Fruit fly (Drosophila melanogaster) whole organism, embryonic: ENCODE results near the gene Mipp2.

Experiments used
- Bteb2 ChIP-seq: fragments of 200-800 bp; sonication (Bioruptor generic); optimal IDR thresholded peaks from 2 replicates; lab custom pipeline; 2016; ENCODE audit warnings: missing biosample characterization, missing genetic modification characterization
- CG1024 ChIP-seq: fragments of 200-800 bp; sonication (Bioruptor generic); IDR thresholded peaks from 2 replicates; pipeline ENCODE4 v1.3.6; 2022; ENCODE audit warnings: missing biosample characterization, missing genetic modification characterization
- CG10565 ChIP-seq: fragments of 200-800 bp; sonication (Bioruptor generic); optimal IDR thresholded peaks from 3 replicates; lab custom pipeline; 2016; ENCODE audit warnings: missing biosample characterization, mild to moderate bottlenecking, missing genetic modification characterization
- CG11247 ChIP-seq: fragments of 200-800 bp; sonication (Bioruptor generic); IDR thresholded peaks from 2 replicates; pipeline ENCODE4 v1.3.6; 2022; ENCODE audit warnings: missing biosample characterization, missing genetic modification characterization
- CG11695 ChIP-seq: fragments of 200-800 bp; sonication (Bioruptor generic); IDR thresholded peaks from 3 replicates; pipeline ENCODE4 v1.3.6; 2022; ENCODE audit warnings: missing biosample characterization, missing genetic modification characterization
- CG12155 ChIP-seq: fragments of 200-800 bp; sonication (Bioruptor generic); optimal IDR thresholded peaks from 3 replicates; lab custom pipeline; 2016; ENCODE audit warnings: missing biosample characterization, missing genetic modification characterization
- CG13624 ChIP-seq: fragments of 200-800 bp; sonication (Bioruptor generic); optimal IDR thresholded peaks from 2 replicates; lab custom pipeline; 2016; ENCODE audit warnings: missing biosample characterization, missing genetic modification characterization
- CG17568 ChIP-seq: fragments of 200-800 bp; sonication (Bioruptor generic); optimal IDR thresholded peaks from 2 replicates; lab custom pipeline; 2018; ENCODE audit warnings: missing biosample characterization, mild to moderate bottlenecking, missing genetic modification characterization, moderate library complexity
- CG18262 ChIP-seq: fragments of 200-800 bp; optimal IDR thresholded peaks from 3 replicates; lab custom pipeline; 2019; ENCODE audit warnings: missing biosample characterization, mild to moderate bottlenecking, missing genetic modification characterization, moderate library complexity
- CG18599 ChIP-seq: fragments of 200-800 bp; sonication (Bioruptor generic); optimal IDR thresholded peaks from 3 replicates; lab custom pipeline; 2017; ENCODE audit warnings: missing biosample characterization, missing genetic modification characterization, mild to moderate bottlenecking, moderate library complexity, missing genetic modification reagents
- CG3065 ChIP-seq: fragments of 200-800 bp; sonication (Bioruptor generic); optimal IDR thresholded peaks from 2 replicates; lab custom pipeline; 2016; ENCODE audit warnings: missing biosample characterization, missing genetic modification characterization
- CG7556 ChIP-seq: fragments of 200-800 bp; sonication (Bioruptor generic); optimal IDR thresholded peaks from 2 replicates; lab custom pipeline; 2017; ENCODE audit warnings: missing biosample characterization, mild to moderate bottlenecking, missing genetic modification characterization
- CG7987 ChIP-seq: fragments of 200-800 bp; sonication (Bioruptor generic); optimal IDR thresholded peaks from 2 replicates; lab custom pipeline; 2018; ENCODE audit warnings: missing biosample characterization, mild to moderate bottlenecking, missing genetic modification characterization, moderate library complexity
- CG8290 ChIP-seq, 3 experiments: fragments of 200-800 bp; sonication (Bioruptor generic); optimal IDR thresholded peaks; 2 replicates each; lab custom pipeline; 2016 to 2019; ENCODE audit warnings: missing biosample characterization in 3 of 3, missing genetic modification characterization in 3 of 3, mild to moderate bottlenecking in 2 of 3, moderate library complexity in 1 of 3
- CG8388 ChIP-seq: fragments of 200-800 bp; sonication (Bioruptor generic); optimal IDR thresholded peaks from 2 replicates; lab custom pipeline; 2019; ENCODE audit warnings: missing biosample characterization, mild to moderate bottlenecking, missing genetic modification characterization, moderate library complexity
- CkIIα-i1 ChIP-seq: fragments of 200-800 bp; sonication (Bioruptor generic); IDR thresholded peaks from 2 replicates; pipeline ENCODE4 v1.3.6; 2022; ENCODE audit warnings: missing biosample characterization, missing genetic modification characterization
- D ChIP-seq, 2 experiments: fragments of 200-800 bp in 1 of 2; fragments of >200 bp in 1 of 2; sonication (Bioruptor generic) in 1 of 2; optimal IDR thresholded peaks; 2 replicates in 1 of 2; 3 replicates in 1 of 2; lab custom pipeline; 2017; ENCODE audit warnings: mild to moderate bottlenecking in 1 of 2, missing biosample characterization in 1 of 2, missing genetic modification characterization in 1 of 2, missing genetic modification reagents in 1 of 2
- Deaf1 ChIP-seq: fragments of 200-800 bp; optimal IDR thresholded peaks from 3 replicates; lab custom pipeline; 2019; ENCODE audit warnings: missing biosample characterization, mild to moderate bottlenecking, missing genetic modification characterization, moderate library complexity
- Dref ChIP-seq: fragments of 200-800 bp; sonication (Bioruptor generic); IDR thresholded peaks from 2 replicates; pipeline ENCODE4 v1.3.6; 2022; ENCODE audit warnings: missing biosample characterization, missing genetic modification characterization
- Fer1 ChIP-seq: fragments of 200-800 bp; sonication (Bioruptor generic); optimal IDR thresholded peaks from 2 replicates; lab custom pipeline; 2017; ENCODE audit warnings: missing biosample characterization, mild to moderate bottlenecking, missing genetic modification characterization
- Hmr ChIP-seq: fragments of 200-800 bp; sonication (Bioruptor generic); optimal IDR thresholded peaks from 3 replicates; lab custom pipeline; 2017; ENCODE audit warnings: mild to moderate bottlenecking, missing biosample characterization, missing genetic modification reagents, missing genetic modification characterization
- Hr51 ChIP-seq, 2 experiments: fragments of 200-800 bp; sonication (Bioruptor generic); optimal IDR thresholded peaks; 2 replicates in 1 of 2; 3 replicates in 1 of 2; lab custom pipeline; 2016 to 2018; ENCODE audit warnings: missing biosample characterization in 2 of 2, missing genetic modification characterization in 2 of 2, mild to moderate bottlenecking in 1 of 2, moderate library complexity in 1 of 2
- Hr78 ChIP-seq, 2 experiments: fragments of 200-800 bp in 1 of 2; fragments of >200 bp in 1 of 2; sonication (Bioruptor generic) in 1 of 2; optimal IDR thresholded peaks; 2 replicates each; lab custom pipeline; 2017 to 2019; ENCODE audit warnings: missing biosample characterization in 2 of 2, missing genetic modification characterization in 2 of 2, mild to moderate bottlenecking in 1 of 2, moderate library complexity in 1 of 2
- Hsf ChIP-seq: fragments of 200-800 bp; sonication (Bioruptor generic); optimal IDR thresholded peaks from 3 replicates; lab custom pipeline; 2016; ENCODE audit warnings: missing biosample characterization, missing genetic modification characterization
- Jarid2 ChIP-seq: fragments of 200-800 bp; sonication (Bioruptor generic); optimal IDR thresholded peaks from 3 replicates; lab custom pipeline; 2017; ENCODE audit warnings: mild to moderate bottlenecking, missing biosample characterization, missing genetic modification reagents, missing genetic modification characterization
- Kr ChIP-seq: fragments of 200-800 bp; sonication (Bioruptor generic); optimal IDR thresholded peaks from 2 replicates; lab custom pipeline; 2017; ENCODE audit warnings: missing biosample characterization, mild to moderate bottlenecking, missing genetic modification characterization
- MBD-R2 ChIP-seq: fragments of 200-800 bp; sonication (Bioruptor generic); IDR thresholded peaks from 2 replicates; pipeline ENCODE4 v1.3.6; 2022; ENCODE audit warnings: missing biosample characterization, missing genetic modification characterization
- Med ChIP-seq: fragments of 200-800 bp; sonication (Bioruptor generic); peaks from one replicate; lab custom pipeline; 2016; ENCODE audit warnings: missing biosample characterization, missing genetic modification characterization, mild to moderate bottlenecking, inconsistent platforms, moderate library complexity
- Sin3A ChIP-seq: fragments of >200 bp; optimal IDR thresholded peaks from 2 replicates; lab custom pipeline; 2018
- Sox100B ChIP-seq: fragments of 200-800 bp; sonication (Bioruptor generic); optimal IDR thresholded peaks from 3 replicates; lab custom pipeline; 2018; ENCODE audit warnings: missing biosample characterization, mild to moderate bottlenecking, missing genetic modification characterization
- bowl ChIP-seq: fragments of 200-800 bp; sonication (Bioruptor generic); IDR thresholded peaks from 2 replicates; pipeline ENCODE4 v1.3.6; 2022; ENCODE audit warnings: missing biosample characterization, missing genetic modification characterization
- crp ChIP-seq, 2 experiments: fragments of 200-800 bp; sonication (Bioruptor generic); optimal IDR thresholded peaks; 2 replicates in 1 of 2; 3 replicates in 1 of 2; lab custom pipeline; 2017; ENCODE audit warnings: missing biosample characterization in 2 of 2, missing genetic modification characterization in 2 of 2, mild to moderate bottlenecking in 1 of 2, moderate library complexity in 1 of 2
- hkb ChIP-seq, 2 experiments: fragments of 200-800 bp in 1 of 2; fragments of >200 bp in 1 of 2; sonication (Bioruptor generic) in 1 of 2; IDR thresholded peaks in 1 of 2; optimal IDR thresholded peaks in 1 of 2; 2 replicates each; pipeline versions ENCODE4 v1.3.6 to Lab custom; 2017 to 2022; ENCODE audit warnings: missing biosample characterization in 1 of 2, missing genetic modification characterization in 1 of 2
- lmd ChIP-seq: fragments of 200-800 bp; sonication (Bioruptor generic); IDR thresholded peaks from 2 replicates; pipeline ENCODE4 v1.3.6; 2022; ENCODE audit warnings: missing biosample characterization, missing genetic modification characterization
- nom ChIP-seq: fragments of 200-800 bp; sonication (Bioruptor generic); optimal IDR thresholded peaks from 2 replicates; lab custom pipeline; 2017; ENCODE audit warnings: missing biosample characterization, missing genetic modification characterization, mild to moderate bottlenecking, moderate library complexity, missing genetic modification reagents
- org-1 ChIP-seq: fragments of 200-800 bp; sonication (Bioruptor generic); optimal IDR thresholded peaks from 2 replicates; lab custom pipeline; 2017; ENCODE audit warnings: missing biosample characterization, missing genetic modification characterization
- prd ChIP-seq, 3 experiments: fragments of >200 bp in 2 of 3; fragments of 200-800 bp in 1 of 3; sonication (Bioruptor generic) in 1 of 3; optimal IDR thresholded peaks in 2 of 3; IDR thresholded peaks in 1 of 3; 2 replicates in 2 of 3; 3 replicates in 1 of 3; pipeline versions ENCODE4 v1.3.6 to Lab custom; 2017 to 2022; ENCODE audit warnings: missing biosample characterization in 1 of 3, missing genetic modification characterization in 1 of 3
- pum ChIP-seq: fragments of 200-800 bp; sonication (Bioruptor generic); optimal IDR thresholded peaks from 2 replicates; lab custom pipeline; 2016; ENCODE audit warnings: missing biosample characterization, missing genetic modification characterization
- ro ChIP-seq: fragments of 200-800 bp; sonication (Bioruptor generic); IDR thresholded peaks from 2 replicates; pipeline ENCODE4 v1.3.6; 2022; ENCODE audit warnings: missing biosample characterization, missing genetic modification characterization
- sc ChIP-seq, 3 experiments: fragments of >200 bp in 2 of 3; fragments of 200-800 bp in 1 of 3; sonication (Bioruptor generic) in 1 of 3; optimal IDR thresholded peaks; 2 replicates in 2 of 3; 3 replicates in 1 of 3; lab custom pipeline; 2017; ENCODE audit warnings: mild to moderate bottlenecking in 1 of 3, missing biosample characterization in 1 of 3, missing genetic modification characterization in 1 of 3, missing genetic modification reagents in 1 of 3
- sim ChIP-seq: fragments of 200-800 bp; sonication (Bioruptor generic); IDR thresholded peaks from 2 replicates; pipeline ENCODE4 v1.3.6; 2022; ENCODE audit warnings: missing biosample characterization, missing genetic modification characterization
- slp2 ChIP-seq: fragments of 200-800 bp; sonication (Bioruptor generic); optimal IDR thresholded peaks from 2 replicates; lab custom pipeline; 2016; ENCODE audit warnings: missing biosample characterization, missing genetic modification characterization
- ssp ChIP-seq: fragments of 200-800 bp; sonication (Bioruptor generic); IDR thresholded peaks from 2 replicates; pipeline ENCODE4 v1.3.6; 2022; ENCODE audit warnings: missing biosample characterization, missing genetic modification characterization
- trh ChIP-seq: fragments of 200-800 bp; sonication (Bioruptor generic); optimal IDR thresholded peaks from 2 replicates; lab custom pipeline; 2016; ENCODE audit warnings: missing biosample characterization, missing genetic modification characterization
- twi ChIP-seq: fragments of 200-800 bp; optimal IDR thresholded peaks from 2 replicates; lab custom pipeline; 2019; ENCODE audit warnings: missing biosample characterization, mild to moderate bottlenecking, missing genetic modification characterization, moderate library complexity
- unpg ChIP-seq: fragments of 200-800 bp; sonication (Bioruptor generic); optimal IDR thresholded peaks from 3 replicates; lab custom pipeline; 2018; ENCODE audit warnings: missing biosample characterization, mild to moderate bottlenecking, missing genetic modification characterization, moderate library complexity
- zf30C ChIP-seq: fragments of 200-800 bp; sonication (Bioruptor generic); optimal IDR thresholded peaks from 3 replicates; lab custom pipeline; 2018; ENCODE audit warnings: missing biosample characterization, mild to moderate bottlenecking, missing genetic modification characterization

Gene Mipp2

dm6 chrX:6097578-6097977 lies 6.3 kb upstream of the Mipp2 start (continued):
- TF ChIP-seq Hr78 (GFP tag; optimal IDR thresholded peaks at IDR 0.05; lab: Kevin White, UChicago) (no peak), Sox100B (GFP tag; lab: Kevin White, UChicago) (peak; percentile 61), Hmr (GFP tag; lab: Kevin White, UChicago) (peak; percentile 83), sim (GFP tag; lab: Robert Waterston, UW) (peak; percentile 76; the same call in 1 of the 2 replicates), Hr51 (GFP tag; optimal IDR thresholded peaks at IDR 0.05; lab: Kevin White, UChicago) (peak; percentile 49 to 79), Jarid2 (GFP tag; lab: Kevin White, UChicago) (peak; percentile 17), Med (GFP tag; lab: Kevin White, UChicago) (peak; percentile 97), prd (optimal IDR thresholded peaks at IDR 0.05; lab: Kevin White, UChicago) (no peak), prd (GFP tag; IDR thresholded peaks at IDR 0.05; lab: Robert Waterston, UW) (peak; percentile 93), Dref (GFP tag; lab: Robert Waterston, UW) (0 out of 2 replicates have a peak, but pooled peaks have one; percentile 34), CG1024 (GFP tag; lab: Robert Waterston, UW) (peak; percentile 72), Sin3A (lab: Kevin White, UChicago) (no peak), CG13624 (peak; percentile 73), pum (peak; percentile 80), CG12155 (GFP tag; lab: Kevin White, UChicago) (peak; percentile 65), ro (GFP tag; lab: Robert Waterston, UW) (peak; percentile 76), CG11695 (GFP tag; lab: Robert Waterston, UW) (peak; percentile 92), zf30C (GFP tag; lab: Kevin White, UChicago) (no peak), Hsf (GFP tag; lab: Kevin White, UChicago) (peak; percentile 78), unpg (GFP tag; lab: Kevin White, UChicago) (peak; percentile 81), bowl (GFP tag; lab: Robert Waterston, UW) (peak; percentile 73), CG18599 (GFP tag; lab: Kevin White, UChicago) (peak; percentile 91), twi (tag; lab: Kevin White, UChicago) (peak; percentile 15), CkIIα-i1 (GFP tag; lab: Robert Waterston, UW) (0 out of 2 replicates have a peak, but pooled peaks have one; percentile 31), CG3065 (GFP tag; lab: Kevin White, UChicago) (peak; percentile 34), trh (GFP tag; lab: Kevin White, UChicago) (peak; percentile 52), CG7987 (GFP tag; lab: Kevin White, UChicago) (peak; percentile 40), CG18262 (tag; lab: Kevin White, UChicago) (peak; percentile 75), ssp (peak; percentile 80), Bteb2 (peak; percentile 49), crp (GFP tag; optimal IDR thresholded peaks at IDR 0.05; lab: Kevin White, UChicago) (peak in 1 of 2 experiments; percentile 30), CG8290 (GFP tag; optimal IDR thresholded peaks at IDR 0.05; lab: Kevin White, UChicago) (no peak), CG8290 (tag; optimal IDR thresholded peaks at IDR 0.05; lab: Kevin White, UChicago) (peak in 1 of 2 experiments; percentile 75), slp2 (GFP tag; lab: Kevin White, UChicago) (peak; percentile 69), Deaf1 (tag; lab: Kevin White, UChicago) (peak; percentile 44), CG10565 (GFP tag; lab: Kevin White, UChicago) (peak; percentile 23), Kr (GFP tag; lab: Kevin White, UChicago) (no peak), Fer1 (GFP tag; lab: Kevin White, UChicago) (peak; percentile 81), nom (GFP tag; lab: Kevin White, UChicago) (no peak), CG7556 (GFP tag; lab: Kevin White, UChicago) (peak; percentile 77), D (optimal IDR thresholded peaks at IDR 0.05; lab: Kevin White, UChicago) (no peak), D (GFP tag; optimal IDR thresholded peaks at IDR 0.05; lab: Kevin White, UChicago) (peak; percentile 72), MBD-R2 (GFP tag; lab: Robert Waterston, UW) (peak; percentile 65), lmd (GFP tag; lab: Robert Waterston, UW) (peak; percentile 88), CG17568 (GFP tag; lab: Kevin White, UChicago) (no peak), org-1 (peak; percentile 76), sc (optimal IDR thresholded peaks at IDR 0.05; lab: Kevin White, UChicago) (no peak), sc (GFP tag; optimal IDR thresholded peaks at IDR 0.05; lab: Kevin White, UChicago) (peak; percentile 65), CG11247 (GFP tag; lab: Robert Waterston, UW) (peak; percentile 84), CG8388 (peak; percentile 64), hkb (optimal IDR thresholded peaks at IDR 0.05; lab: Kevin White, UChicago) (no peak), hkb (GFP tag; IDR thresholded peaks at IDR 0.05; lab: Robert Waterston, UW) (peak; percentile 92)
